Worm (Caenorhabditis elegans): ENCODE measurements around the gene ostb-1.

Gene ostb-1

DNA sequence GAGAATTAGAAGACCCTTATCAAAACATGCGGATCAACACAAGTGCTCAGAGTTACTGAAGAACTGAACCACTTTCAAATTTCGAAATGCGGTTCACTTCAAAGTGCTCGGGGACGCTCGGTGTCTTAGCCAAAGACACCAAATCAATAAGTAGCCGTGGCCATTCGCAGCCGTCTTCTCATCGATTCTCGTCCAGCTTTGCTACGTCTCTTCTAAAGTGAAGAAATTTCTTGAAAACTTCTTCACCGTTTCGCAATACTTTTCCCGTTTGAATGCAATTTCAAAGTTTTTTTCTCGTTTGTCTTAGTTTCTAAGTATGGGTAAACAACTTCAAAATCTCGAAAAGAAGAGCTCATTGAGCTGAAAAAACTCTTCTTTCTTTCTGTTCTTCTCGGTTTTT lies 20.6 kb downstream of the ostb-1 start:
- TF ChIP-seq nhr-67 (tag; optimal IDR thresholded peaks at IDR 0.05), result no peak
- TF ChIP-seq R02D3.7 (tag; optimal IDR thresholded peaks at IDR 0.05), result no peak
- no peak for TF ChIP-seq nhr-76 (tag; optimal IDR thresholded peaks at IDR 0.05)
- TF ChIP-seq lin-39 (tag; optimal IDR thresholded peaks at IDR 0.05), result peak; percentile 60
- TF ChIP-seq ceh-82 (tag; optimal IDR thresholded peaks at IDR 0.05), result no peak
- TF ChIP-seq fos-1 (tag; optimal IDR thresholded peaks at IDR 0.05), result no peak
- no peak for TF ChIP-seq elt-3 (tag; optimal IDR thresholded peaks at IDR 0.05)
- TF ChIP-seq nfya-1 (tag; optimal IDR thresholded peaks at IDR 0.05; ENCODE audit: insufficient read depth), result peak; percentile 74
- TF ChIP-seq egl-27 (tag; optimal IDR thresholded peaks at IDR 0.05), result no peak
- TF ChIP-seq nhr-25 (tag; optimal IDR thresholded peaks at IDR 0.05), result no peak
- TF ChIP-seq nhr-12 (tag; optimal IDR thresholded peaks at IDR 0.05), result no peak
- TF ChIP-seq lsy-12 (tag; optimal IDR thresholded peaks at IDR 0.05), result no peak
- peak; percentile 18 for TF ChIP-seq hmg-11 (tag; optimal IDR thresholded peaks at IDR 0.05)
- TF ChIP-seq sea-2 (GFP tag; optimal IDR thresholded peaks at IDR 0.05), result peak; percentile 40
- TF ChIP-seq jun-1 (tag; optimal IDR thresholded peaks at IDR 0.05), result no peak
- peak; percentile 31 for TF ChIP-seq fkh-10 (GFP tag; optimal IDR thresholded peaks at IDR 0.05)
- no peak for TF ChIP-seq nhr-43 (tag; optimal IDR thresholded peaks at IDR 0.05; ENCODE audit: poor library complexity, severe bottlenecking)
- TF ChIP-seq fkh-2 (tag; optimal IDR thresholded peaks at IDR 0.05), result no peak

DNA sequence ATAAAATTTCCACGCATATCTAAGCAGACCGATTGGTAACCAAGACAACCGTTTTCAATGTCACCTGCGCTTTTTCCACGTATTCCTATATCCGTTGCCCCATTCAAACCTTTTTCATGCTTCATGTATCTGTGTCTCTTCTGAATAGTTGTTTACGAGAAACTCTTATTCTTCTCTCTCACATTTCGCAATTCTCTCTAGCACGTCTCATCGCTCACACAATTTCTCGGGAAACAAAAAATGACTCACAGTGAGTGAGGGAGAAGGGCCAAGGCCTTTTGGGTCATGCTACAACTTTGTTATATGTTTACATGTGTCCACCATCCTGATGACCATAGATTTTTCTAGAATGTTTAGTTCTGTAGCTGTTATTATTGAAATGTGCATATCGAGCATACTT lies 23.0 kb downstream of the ostb-1 start:
- TF ChIP-seq skn-1 (tag; optimal IDR thresholded peaks at IDR 0.05), result peak; percentile 19
- TF ChIP-seq nhr-25 (tag; optimal IDR thresholded peaks at IDR 0.05), result peak; percentile 61
- no peak for TF ChIP-seq egl-27 (tag; optimal IDR thresholded peaks at IDR 0.05)
- peak; percentile 1 for TF ChIP-seq nhr-23 (tag; optimal IDR thresholded peaks at IDR 0.05)
- peak; percentile 53 for TF ChIP-seq ama-1 (optimal IDR thresholded peaks at IDR 0.05)
- TF ChIP-seq fos-1 (tag; optimal IDR thresholded peaks at IDR 0.05), result no peak
- peak; percentile 63 for TF ChIP-seq nfya-1 (tag; optimal IDR thresholded peaks at IDR 0.05; ENCODE audit: insufficient read depth)
- peak; percentile 36 for TF ChIP-seq hmg-11 (tag; optimal IDR thresholded peaks at IDR 0.05)
- peak; percentile 72 for TF ChIP-seq egl-5 (tag; optimal IDR thresholded peaks at IDR 0.05)
- peak; percentile 91 for TF ChIP-seq nhr-11 (tag; optimal IDR thresholded peaks at IDR 0.05)
- peak; percentile 32 for TF ChIP-seq pha-4 (tag; optimal IDR thresholded peaks at IDR 0.05)
- TF ChIP-seq ZK546.5 (tag; optimal IDR thresholded peaks at IDR 0.05), result no peak
- TF ChIP-seq sea-2 (GFP tag; optimal IDR thresholded peaks at IDR 0.05), result peak; percentile 27
- TF ChIP-seq mml-1 (tag; optimal IDR thresholded peaks at IDR 0.05), result no peak
- peak; percentile 67 for TF ChIP-seq lin-39 (tag; optimal IDR thresholded peaks at IDR 0.05)
- TF ChIP-seq fkh-10 (GFP tag; optimal IDR thresholded peaks at IDR 0.05), result peak; percentile 69
- TF ChIP-seq ztf-4 (tag; optimal IDR thresholded peaks at IDR 0.05), result no peak
- TF ChIP-seq lin-15B (tag; optimal IDR thresholded peaks at IDR 0.05), result peak; percentile 7
- TF ChIP-seq jun-1 (tag; optimal IDR thresholded peaks at IDR 0.05), result peak; percentile 22
- peak; percentile 87 for TF ChIP-seq fkh-2 (tag; optimal IDR thresholded peaks at IDR 0.05)
- no peak for TF ChIP-seq elt-1 (tag; optimal IDR thresholded peaks at IDR 0.05)
- peak; percentile 45 for TF ChIP-seq snpc-4 (tag; optimal IDR thresholded peaks at IDR 0.05)
- TF ChIP-seq ceh-28 (tag; optimal IDR thresholded peaks at IDR 0.05), result peak; percentile 8

- TF ChIP-seq pqm-1 (tag; optimal IDR thresholded peaks at IDR 0.05) (peak; percentile 15), lin-15B (tag; optimal IDR thresholded peaks at IDR 0.05) (no peak), elt-2 (tag; optimal IDR thresholded peaks at IDR 0.05) (peak; percentile 43), eor-1 (tag; optimal IDR thresholded peaks at IDR 0.05) (no peak), pha-4 (tag; optimal IDR thresholded peaks at IDR 0.05) (peak; percentile 89)
These were observed 24.5 kb downstream of the ostb-1 start for ce11 chrII:7888759-7889158.

ce11 chrII:7889321-7889720 lies 25.0 kb downstream of the ostb-1 start:
- TF ChIP-seq eor-1 (tag; optimal IDR thresholded peaks at IDR 0.05) (no peak), daf-12 (tag; optimal IDR thresholded peaks at IDR 0.05) (no peak), elt-2 (tag; optimal IDR thresholded peaks at IDR 0.05) (peak; percentile 74), nhr-23 (tag; optimal IDR thresholded peaks at IDR 0.05) (no peak), pqm-1 (tag; optimal IDR thresholded peaks at IDR 0.05) (peak; percentile 57), snpc-4 (tag; optimal IDR thresholded peaks at IDR 0.05) (no peak), nhr-25 (tag; optimal IDR thresholded peaks at IDR 0.05) (no peak)

All from whole organism, L3 larva.